Worm (Caenorhabditis elegans) whole organism, L4/young adult: Measurements from ENCODE around the gene C49C8.6.

Experiments used
- W03F9.2 ChIP-seq: fragments of 150-350 bp; optimal IDR thresholded peaks from 2 replicates; lab custom pipeline; 2014; ENCODE audit warnings: missing biosample characterization, missing genetic modification characterization
- him-1 ChIP-seq: sonication (generic microtip); optimal IDR thresholded peaks from 2 replicates; lab custom pipeline; 2016; ENCODE audit warnings: missing genotype, missing genetic modification reagents, missing genetic modification characterization, missing compliant biosample characterization

- TF ChIP-seq him-1 (no peak), W03F9.2 (tag; lab: Kevin White, UChicago) (no peak)
Measured at ce11 chrIV:8673733-8674375, 15.8 kb upstream of the C49C8.6 start.
